Fruit fly (Drosophila melanogaster): ENCODE data around the gene CG14718.

DNA sequence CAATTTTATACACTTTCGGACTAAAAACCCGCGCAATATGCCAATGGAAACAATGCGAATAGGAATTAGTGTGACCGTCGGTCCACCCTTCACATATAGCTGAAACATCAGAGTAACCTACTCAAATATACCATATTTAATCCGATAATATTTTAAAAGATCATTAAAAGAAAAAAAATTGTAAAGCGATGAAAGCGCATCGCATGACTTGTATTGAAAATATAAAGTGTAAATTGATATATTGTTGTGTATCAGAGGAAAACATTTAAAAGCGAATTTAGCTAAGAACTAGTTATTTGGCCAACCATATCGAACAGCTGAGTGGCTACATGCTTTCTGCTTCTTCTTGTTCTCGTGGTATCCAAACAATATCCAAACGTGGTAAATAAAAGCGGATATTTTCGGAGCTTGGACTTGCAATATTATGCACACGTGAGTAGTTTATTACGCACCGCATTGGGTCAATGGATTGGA lies 41.4 kb downstream of the CG14718 start, which contains the start of the genes Blm and CG14722:
- TF ChIP-seq fd59A (GFP tag; optimal IDR thresholded peaks at IDR 0.05) (no peak), Hr39 (GFP tag; optimal IDR thresholded peaks at IDR 0.05) (no peak), CG6276 (GFP tag; optimal IDR thresholded peaks at IDR 0.05) (no peak), pdm3 (GFP tag; optimal IDR thresholded peaks at IDR 0.05) (no peak), Lpt (GFP tag; optimal IDR thresholded peaks at IDR 0.05) (no peak), net (GFP tag; optimal IDR thresholded peaks at IDR 0.05) (no peak), Eip75B (GFP tag; optimal IDR thresholded peaks at IDR 0.05) (no peak), CG16779 (tag; optimal IDR thresholded peaks at IDR 0.05) (no peak), CG3919 (GFP tag; optimal IDR thresholded peaks at IDR 0.05) (no peak), CG10669 (GFP tag; optimal IDR thresholded peaks at IDR 0.05) (no peak), Blimp-1 (GFP tag; optimal IDR thresholded peaks at IDR 0.05) (no peak), vri (GFP tag; optimal IDR thresholded peaks at IDR 0.05) (no peak), Hr4 (GFP tag; optimal IDR thresholded peaks at IDR 0.05) (no peak)

Data from whole organism, prepupa.